Fruit fly (Drosophila melanogaster): ENCODE measurements around the gene Whamy.

DNA sequence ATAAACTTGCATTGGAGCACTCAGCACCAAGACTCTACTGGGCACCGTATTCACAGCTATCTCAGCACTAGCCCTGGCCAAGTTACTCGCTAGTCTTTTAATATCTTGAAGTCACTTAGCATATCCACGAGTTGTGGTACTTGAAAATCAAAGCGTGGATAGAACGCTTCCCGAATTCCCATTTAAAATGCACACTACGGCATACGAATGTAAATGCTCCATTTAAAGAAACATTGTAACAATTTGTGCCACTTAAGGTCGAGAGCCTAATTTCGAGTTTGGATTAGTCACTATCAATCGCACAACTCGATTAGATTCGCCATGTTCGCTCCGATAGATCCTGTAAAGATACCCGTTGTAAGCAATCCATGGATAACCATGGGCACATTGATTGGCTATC lies 39.6 kb upstream of the Whamy start, which contains the start of gene eloF:
- TF ChIP-seq BtbVII (GFP tag; optimal IDR thresholded peaks at IDR 0.05) = no peak
- no peak for TF ChIP-seq NK7.1 (GFP tag; optimal IDR thresholded peaks at IDR 0.05)
- no peak for TF ChIP-seq Jarid2 (GFP tag; optimal IDR thresholded peaks at IDR 0.05)
- no peak for TF ChIP-seq CG13894 (tag; optimal IDR thresholded peaks at IDR 0.05)
- TF ChIP-seq unc-4 (GFP tag; IDR thresholded peaks at IDR 0.05; ENCODE audit: partially characterized antibody) = no peak

Measured in whole organism, embryonic.